Fruit fly (Drosophila melanogaster) Kc167 (cell line): ENCODE measurements around the gene saturn.

ENCODE experiments used
- Myc ChIP-seq: fragments of >200 bp; optimal IDR thresholded peaks from 2 replicates; lab custom pipeline; 2017; ENCODE audit warnings: missing external identifiers
- Sin3A ChIP-seq: fragments of >200 bp; optimal IDR thresholded peaks from 2 replicates; lab custom pipeline; 2018; ENCODE audit warnings: missing external identifiers
- h ChIP-seq: fragments of >200 bp; optimal IDR thresholded peaks from 3 replicates; lab custom pipeline; 2018; ENCODE audit warnings: missing external identifiers
- insv ChIP-seq: fragments of >200 bp; optimal IDR thresholded peaks from 3 replicates; lab custom pipeline; 2018; ENCODE audit warnings: missing external identifiers
- psq ChIP-seq: fragments of >200 bp; optimal IDR thresholded peaks from 2 replicates; lab custom pipeline; 2017; ENCODE audit warnings: missing external identifiers
- ttk ChIP-seq: sonication (Bioruptor generic); optimal IDR thresholded peaks from 2 replicates; lab custom pipeline; 2017; ENCODE audit warnings: missing external identifiers

saturn gene

DNA sequence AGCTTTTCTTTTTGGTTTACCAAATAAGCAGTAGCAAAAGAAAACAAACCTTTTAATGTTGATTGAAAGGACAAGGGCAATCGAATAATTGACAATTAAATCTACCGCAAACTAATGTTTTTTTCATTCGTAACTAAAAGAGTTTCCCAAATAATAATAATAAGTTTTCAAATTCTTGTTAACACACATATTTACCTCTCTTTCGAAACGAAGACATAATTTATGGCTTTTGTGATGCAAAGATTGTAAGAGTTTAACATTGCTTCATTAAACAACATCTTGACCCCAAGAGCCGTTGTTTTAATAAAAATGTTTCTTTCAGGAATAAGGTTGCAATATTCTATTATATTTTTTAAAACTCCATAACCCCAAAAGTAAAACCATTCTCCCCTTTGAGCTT, 24.6 kb upstream of the saturn start, which contains the start of gene D:
D (minus strand) TSS at position 101 of the 400 bp plus-strand sequence.
- TF ChIP-seq ttk (lab: Kevin White, UChicago) (no peak), h (no peak), psq (no peak), Myc (lab: Kevin White, UChicago) (no peak), Sin3A (lab: Kevin White, UChicago) (no peak), insv (lab: Kevin White, UChicago) (no peak)

DNA sequence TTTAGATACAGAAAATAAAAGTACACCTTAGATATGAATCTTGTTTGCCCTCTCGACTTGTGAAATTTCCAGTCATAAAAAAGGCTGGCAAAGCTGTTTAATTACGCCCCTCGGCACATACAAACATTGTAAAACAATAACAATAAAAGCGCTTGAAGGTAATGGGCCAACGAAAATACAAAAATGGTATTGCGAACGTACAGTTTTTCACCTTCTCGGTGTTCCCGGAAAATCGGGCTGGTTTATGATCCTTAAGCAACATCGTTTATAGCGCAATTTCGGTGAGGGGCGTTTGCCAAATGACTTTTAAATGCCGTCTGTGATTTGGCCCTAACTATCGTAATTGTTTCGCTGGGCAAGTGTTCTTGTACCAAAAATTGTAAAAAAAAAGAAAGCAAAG, 18.1 kb upstream of the saturn start:
- TF ChIP-seq Sin3A (lab: Kevin White, UChicago) (no peak), psq (no peak), insv (lab: Kevin White, UChicago) (no peak)

DNA sequence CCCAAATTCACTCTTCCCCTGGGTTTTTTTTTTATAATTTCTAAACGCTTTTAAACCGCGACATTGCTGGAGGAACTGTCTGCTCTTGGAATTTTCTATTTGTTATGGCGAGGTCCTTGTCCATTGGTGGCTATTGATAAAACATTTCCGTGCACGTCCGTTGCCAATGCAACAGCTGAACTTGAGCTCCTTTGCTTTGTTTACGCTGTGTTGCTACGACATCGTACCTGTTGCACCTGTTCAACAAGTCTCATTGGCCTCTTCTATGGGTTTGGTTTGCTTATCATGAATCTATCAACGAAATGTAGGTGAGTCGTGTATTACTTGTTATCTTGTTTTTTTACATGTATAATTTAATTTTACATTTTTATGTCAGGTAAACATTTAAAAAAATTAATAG, 13.7 kb upstream of the saturn start, which contains the start of gene nan:
nan (minus strand) TSS at position 218 of the 400 bp plus-strand sequence.
- TF ChIP-seq psq: no peak

- TF ChIP-seq ttk (lab: Kevin White, UChicago) (no peak), psq (peak; percentile 4)
Measured at dm6 chr3L:14189957-14190624, 13.0 kb upstream of the saturn start.

DNA sequence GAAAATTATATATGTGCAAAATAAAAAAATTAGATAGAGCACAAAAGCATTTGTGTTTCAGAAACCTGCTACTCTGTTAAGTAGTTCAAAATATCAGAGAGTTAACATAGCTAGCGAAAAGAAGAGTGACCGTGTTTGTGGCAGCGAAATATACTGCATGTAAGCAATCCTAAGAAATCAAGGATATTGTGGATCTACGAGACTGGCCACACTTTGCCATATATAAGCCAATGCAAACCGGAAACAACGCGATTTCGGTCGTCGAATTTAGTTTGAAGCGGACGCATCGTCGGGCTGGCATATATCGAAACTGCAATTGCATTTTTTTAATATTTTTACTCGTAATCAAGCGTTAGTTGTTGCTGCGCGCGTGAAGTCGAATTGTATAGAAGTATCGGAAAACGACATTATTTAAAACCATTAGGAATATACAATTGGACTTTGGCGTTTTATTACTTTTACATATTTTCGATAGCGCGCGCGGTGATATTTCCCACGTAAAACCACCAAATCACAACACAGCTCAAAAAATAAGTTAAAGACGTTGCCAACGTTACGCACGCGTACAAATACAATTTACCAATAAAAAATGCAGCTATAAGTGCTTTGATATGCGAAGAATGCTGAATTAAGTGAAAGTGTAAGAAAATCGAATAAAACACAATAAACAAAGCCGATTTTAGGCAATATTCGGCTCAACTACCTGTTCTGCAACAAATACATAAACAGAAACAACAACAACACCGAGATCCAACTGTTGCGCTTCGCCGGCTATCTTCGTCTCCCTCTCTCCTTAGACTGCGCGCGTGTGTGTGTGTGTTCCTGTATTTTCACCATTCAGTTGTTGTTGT, 12.3 kb upstream of the saturn start, which contains the start of gene nuf:
nuf (plus strand) TSS at position 246 of the 851 bp plus-strand sequence.
- TF ChIP-seq Myc (lab: Kevin White, UChicago) (no peak), insv (lab: Kevin White, UChicago) (no peak), psq (no peak), h (no peak), ttk (lab: Kevin White, UChicago) (no peak), Sin3A (lab: Kevin White, UChicago) (no peak)

DNA sequence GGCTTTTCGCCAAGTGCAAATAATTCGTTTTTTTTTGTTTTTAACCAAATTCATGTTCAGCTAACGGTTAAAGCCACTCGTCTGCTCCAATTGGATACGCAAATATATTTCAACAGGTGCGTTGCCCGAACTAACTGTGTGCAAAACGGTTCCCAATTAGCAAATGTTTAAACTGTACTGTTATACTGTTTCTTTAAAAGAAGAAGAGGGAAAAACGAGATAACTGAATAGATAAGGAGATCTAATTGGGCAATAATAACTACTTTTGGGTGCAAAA, 11.7 kb upstream of the saturn start:
- TF ChIP-seq Myc (lab: Kevin White, UChicago) (no peak), h (no peak), psq (no peak), Sin3A (lab: Kevin White, UChicago) (no peak), insv (lab: Kevin White, UChicago) (no peak), ttk (lab: Kevin White, UChicago) (no peak)

dm6 chr3L:14193962-14194503, 9.1 kb upstream of the saturn start:
- no peak for TF ChIP-seq Sin3A (lab: Kevin White, UChicago)
- no peak for TF ChIP-seq h
- no peak for TF ChIP-seq psq
- no peak for TF ChIP-seq Myc (lab: Kevin White, UChicago)
- TF ChIP-seq insv (lab: Kevin White, UChicago): no peak

DNA sequence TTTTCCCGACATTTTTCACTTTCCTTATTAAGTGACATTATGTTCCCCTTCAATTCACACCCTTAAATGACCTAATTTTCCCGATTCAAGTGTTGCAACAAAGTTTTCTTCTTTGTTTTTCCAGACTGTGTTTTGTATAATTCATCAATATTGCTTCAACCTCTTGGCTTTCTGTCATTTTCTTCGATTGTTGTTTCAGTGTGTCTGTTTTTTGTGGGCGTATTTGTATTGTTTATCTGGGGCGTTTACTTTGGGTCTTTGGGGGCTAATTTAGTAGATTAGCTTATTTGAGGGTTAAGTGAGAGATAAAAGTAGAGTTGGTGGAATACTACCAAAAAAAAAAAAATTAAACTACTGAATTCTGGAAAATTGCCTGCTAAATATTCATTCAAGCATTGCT, 7.4 kb upstream of the saturn start:
- TF ChIP-seq Myc (lab: Kevin White, UChicago): no peak
- TF ChIP-seq insv (lab: Kevin White, UChicago): no peak
- TF ChIP-seq Sin3A (lab: Kevin White, UChicago): no peak
- no peak for TF ChIP-seq h
- TF ChIP-seq psq: no peak
- no peak for TF ChIP-seq ttk (lab: Kevin White, UChicago)

DNA sequence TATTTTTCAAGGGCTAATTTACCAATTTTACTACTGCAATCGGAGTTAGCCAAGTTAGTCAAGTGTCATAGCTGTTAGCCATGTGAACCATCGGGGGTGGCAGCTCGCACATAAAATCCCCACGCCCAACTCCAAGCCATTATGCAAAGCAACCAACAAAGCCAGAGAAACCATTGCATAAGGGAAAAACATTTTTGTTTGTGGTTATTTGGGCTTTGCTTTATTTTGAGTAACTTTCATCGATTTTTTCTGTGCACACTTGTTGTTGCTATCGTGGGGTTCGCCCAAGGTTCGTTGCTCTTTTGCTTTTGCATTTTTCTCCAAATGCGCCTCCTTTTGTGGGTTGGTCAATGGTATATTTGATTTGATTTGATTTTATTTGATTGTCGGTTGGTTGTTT, 4.9 kb upstream of the saturn start:
- TF ChIP-seq insv (lab: Kevin White, UChicago) (no peak), Myc (lab: Kevin White, UChicago) (no peak), Sin3A (lab: Kevin White, UChicago) (no peak), psq (no peak), h (no peak), ttk (lab: Kevin White, UChicago) (no peak)

DNA sequence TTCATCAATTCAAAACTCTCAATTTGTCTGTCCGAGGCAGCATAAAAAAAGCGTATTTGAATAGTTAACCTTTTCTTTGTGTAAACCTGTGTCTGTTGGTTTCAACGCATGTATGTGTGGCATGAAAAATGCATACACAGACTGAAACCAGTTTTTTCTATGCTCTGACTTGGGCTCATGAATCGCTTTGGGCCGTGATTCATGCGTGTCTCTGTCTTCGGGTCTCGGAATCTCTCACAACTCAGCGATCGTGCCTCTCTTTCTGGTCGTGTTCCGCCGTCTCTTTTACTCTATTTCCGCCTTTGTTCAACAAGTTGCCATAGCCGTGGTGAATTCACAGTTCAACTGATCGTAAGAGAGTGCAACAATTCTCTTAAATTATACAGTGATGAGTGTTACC, 2.2 kb upstream of the saturn start:
- no peak for TF ChIP-seq ttk (lab: Kevin White, UChicago)
- TF ChIP-seq psq: no peak
- no peak for TF ChIP-seq h
- no peak for TF ChIP-seq Myc (lab: Kevin White, UChicago)
- no peak for TF ChIP-seq insv (lab: Kevin White, UChicago)
- TF ChIP-seq Sin3A (lab: Kevin White, UChicago): no peak

dm6 chr3L:14202318-14202717, 805 bp upstream of the saturn start:
- TF ChIP-seq h (no peak), insv (lab: Kevin White, UChicago) (no peak), ttk (lab: Kevin White, UChicago) (no peak), psq (no peak), Myc (lab: Kevin White, UChicago) (no peak)

DNA sequence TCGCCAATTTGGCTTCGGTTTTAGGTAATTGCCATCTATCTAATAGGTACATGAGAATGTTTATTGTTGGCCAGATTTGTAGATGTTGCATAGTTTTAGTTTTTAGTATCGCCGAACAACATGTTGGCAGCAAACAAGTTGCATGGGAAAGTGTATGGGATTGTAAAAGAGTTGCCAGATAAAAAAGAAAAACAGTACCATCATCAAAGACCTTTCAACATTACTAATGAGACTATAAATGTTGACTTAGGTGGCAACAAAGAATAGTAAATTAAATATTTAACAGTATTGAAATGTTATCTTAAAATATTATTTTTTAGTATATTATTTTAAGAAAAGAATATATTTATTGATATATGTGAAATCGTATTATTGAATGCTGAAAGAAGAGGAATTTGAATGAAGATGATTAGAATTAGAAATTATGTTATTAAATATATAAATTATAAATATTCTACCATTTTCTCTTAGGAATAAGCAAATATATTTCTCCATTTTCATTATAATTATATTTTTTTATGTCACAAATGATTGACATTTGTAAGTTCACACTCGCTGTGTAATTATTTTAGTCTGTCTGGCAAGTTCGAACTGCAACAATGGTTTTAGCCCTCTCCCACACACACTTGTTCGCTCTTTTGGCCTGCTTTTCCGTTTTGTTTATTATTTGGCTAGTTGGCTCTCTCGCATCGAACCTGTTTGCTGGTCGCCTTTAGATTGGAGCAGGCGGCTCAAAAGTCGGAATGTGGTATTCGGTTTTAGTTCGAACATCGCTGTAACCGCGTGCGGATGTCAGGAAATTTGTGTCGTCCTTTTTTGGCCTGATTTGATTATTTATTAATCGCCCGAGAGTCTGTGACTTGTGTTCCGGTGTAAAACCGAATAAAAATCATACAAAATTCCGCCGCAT, 1.8 kb downstream of the saturn start:
- no peak for TF ChIP-seq Myc (lab: Kevin White, UChicago)
- no peak for TF ChIP-seq insv (lab: Kevin White, UChicago)
- no peak for TF ChIP-seq psq
- no peak for TF ChIP-seq ttk (lab: Kevin White, UChicago)
- TF ChIP-seq Sin3A (lab: Kevin White, UChicago): no peak
